Worm (Caenorhabditis elegans): ENCODE results near the gene M106.2.

The M106.2 gene

DNA sequence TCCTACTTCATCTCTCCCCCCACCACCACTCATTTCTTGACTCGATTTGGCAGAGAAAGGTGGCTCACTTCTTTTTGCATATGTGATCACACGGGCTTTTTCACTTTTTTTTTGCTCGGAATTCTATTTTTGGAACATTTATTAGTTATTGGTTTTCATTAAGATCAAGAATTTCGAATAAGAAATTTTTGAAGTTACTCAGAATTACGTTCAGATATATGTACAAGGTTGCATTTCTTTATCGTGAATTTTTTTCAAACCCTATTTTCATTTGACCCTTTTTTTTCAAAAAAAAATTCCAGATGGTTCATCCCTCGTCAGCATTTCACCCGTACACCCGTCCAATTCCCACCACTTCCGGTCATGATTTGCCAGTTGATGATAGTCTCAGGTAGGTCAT lies 44.4 kb downstream of the M106.2 start, which contains the start of gene ceh-62:
TSS of gene ceh-62 (plus strand) at position 301 of the 400 bp plus-strand sequence.
- TF ChIP-seq ztf-3 (GFP tag; optimal IDR thresholded peaks at IDR 0.05) (no peak), egl-44 (GFP tag; IDR thresholded peaks at IDR 0.05) (no peak), attf-6 (GFP tag; IDR thresholded peaks at IDR 0.05) (no peak), F52B5.7 (tag; optimal IDR thresholded peaks at IDR 0.05) (no peak), pbrm-1 (GFP tag; IDR thresholded peaks at IDR 0.05) (no peak), C17E4.6 (GFP tag; IDR thresholded peaks at IDR 0.05) (no peak), lsy-27 (tag; optimal IDR thresholded peaks at IDR 0.05; ENCODE audit: borderline replicate concordance, insufficient read depth) (no peak)

DNA sequence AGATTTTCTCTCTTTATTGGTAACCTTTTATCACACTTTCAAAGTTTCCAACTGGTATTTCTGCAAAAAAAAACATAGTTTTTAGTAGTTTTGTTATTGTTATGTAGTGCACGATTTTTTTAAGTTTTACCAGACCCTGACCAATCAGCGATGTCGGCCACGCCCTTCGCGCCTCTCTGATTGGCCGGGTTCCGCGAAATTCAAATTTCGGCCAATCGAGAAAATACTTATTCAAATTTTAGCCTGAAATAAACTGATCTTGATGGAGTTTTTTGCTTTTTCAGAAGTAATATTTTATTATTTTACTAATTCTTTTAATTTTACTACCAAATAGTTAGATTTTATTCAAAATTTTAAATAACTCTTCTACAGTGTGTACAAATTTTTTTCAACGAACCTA lies 44.9 kb downstream of the M106.2 start:
- TF ChIP-seq Y53F4B.3 (GFP tag; IDR thresholded peaks at IDR 0.05) (no peak), hsf-1 (GFP tag; IDR thresholded peaks at IDR 0.05) (no peak), tbp1 (GFP tag; optimal IDR thresholded peaks at IDR 0.05) (no peak), nfya-2 (GFP tag; IDR thresholded peaks at IDR 0.05) (no peak), lin-26 (GFP tag; IDR thresholded peaks at IDR 0.05) (no peak), ztf-25 (GFP tag; IDR thresholded peaks at IDR 0.05) (no peak), him-1 (tag; optimal IDR thresholded peaks at IDR 0.05) (no peak), hlh-26 (GFP tag; conservative IDR thresholded peaks at IDR 0.05) (no peak), mxl-1 (tag; optimal IDR thresholded peaks at IDR 0.05) (no peak), attf-6 (GFP tag; IDR thresholded peaks at IDR 0.05) (no peak), ztf-28 (GFP tag; IDR thresholded peaks at IDR 0.05) (no peak), hmg-1.2 (GFP tag; IDR thresholded peaks at IDR 0.05) (no peak), sptf-2 (GFP tag; optimal IDR thresholded peaks at IDR 0.05) (no peak)

DNA sequence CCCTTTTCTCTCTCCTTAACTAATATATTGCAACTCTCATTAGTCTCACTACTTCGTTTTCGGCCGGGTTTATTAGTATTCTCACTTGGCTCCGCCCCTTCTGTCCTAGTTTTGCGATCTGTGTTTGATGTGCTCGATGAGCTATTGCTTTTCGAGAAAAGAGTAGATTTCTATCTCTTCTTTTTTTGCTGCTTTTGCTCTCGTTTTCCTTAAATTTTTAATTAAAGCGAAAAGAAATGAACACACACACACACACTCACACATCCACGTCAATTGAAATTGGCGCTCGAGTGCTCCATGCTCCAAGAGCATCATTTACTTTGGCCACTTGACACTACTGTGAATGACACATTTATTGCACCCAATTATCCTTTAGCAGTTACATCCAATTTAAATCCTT lies 45.4 kb downstream of the M106.2 start:
- TF ChIP-seq somi-1 (GFP tag; optimal IDR thresholded peaks at IDR 0.05) (no peak), K12H6.12 (tag; optimal IDR thresholded peaks at IDR 0.05) (no peak), dpff-1 (tag; optimal IDR thresholded peaks at IDR 0.05) (no peak), F23B12.7 (tag; optimal IDR thresholded peaks at IDR 0.05; ENCODE audit: insufficient read depth) (no peak), zfh-2 (GFP tag; conservative IDR thresholded peaks at IDR 0.05) (no peak), cebp-2 (GFP tag; IDR thresholded peaks at IDR 0.05) (no peak), ztf-26 (tag; optimal IDR thresholded peaks at IDR 0.05) (no peak), lin-54 (GFP tag; optimal IDR thresholded peaks at IDR 0.05) (no peak), ZK185.1 (tag; optimal IDR thresholded peaks at IDR 0.05; ENCODE audit: poor library complexity, severe bottlenecking) (no peak), hsf-1 (GFP tag; IDR thresholded peaks at IDR 0.05) (no peak), lir-1 (GFP tag; conservative IDR thresholded peaks at IDR 0.05) (no peak), hmg-1.2 (GFP tag; IDR thresholded peaks at IDR 0.05) (no peak), F57C9.4 (tag; optimal IDR thresholded peaks at IDR 0.05) (no peak)

DNA sequence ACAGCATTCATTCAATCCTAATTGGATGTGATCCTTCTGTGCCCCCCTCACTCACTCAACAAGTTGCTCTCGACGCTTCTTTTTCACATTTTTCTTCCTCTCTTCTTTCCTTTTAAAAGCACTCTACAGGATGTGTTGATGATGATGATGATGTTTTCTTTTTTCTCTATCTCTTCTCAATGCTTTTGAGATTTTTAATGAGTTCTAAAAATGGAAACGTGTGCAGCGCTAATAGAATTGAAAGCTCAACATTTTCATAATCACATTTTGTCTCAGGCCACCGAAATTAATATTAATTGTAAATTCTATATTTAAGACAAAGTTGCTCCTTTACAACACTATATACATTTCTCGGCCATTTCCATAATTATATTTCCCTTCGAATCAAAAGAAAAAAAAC lies 49.6 kb downstream of the M106.2 start:
- TF ChIP-seq ceh-58 (GFP tag; IDR thresholded peaks at IDR 0.05) = no peak
- TF ChIP-seq dox-1 (GFP tag; IDR thresholded peaks at IDR 0.05) = no peak
- TF ChIP-seq chd-7 (tag; optimal IDR thresholded peaks at IDR 0.05) = no peak
- TF ChIP-seq ztf-3 (GFP tag; optimal IDR thresholded peaks at IDR 0.05) = no peak
- no peak for TF ChIP-seq pha-4 (tag; optimal IDR thresholded peaks at IDR 0.05)
- TF ChIP-seq nfya-2 (GFP tag; IDR thresholded peaks at IDR 0.05) = no peak
- no peak for TF ChIP-seq ccch-3 (GFP tag; optimal IDR thresholded peaks at IDR 0.05)
- no peak for TF ChIP-seq attf-3 (GFP tag; conservative IDR thresholded peaks at IDR 0.05)
- TF ChIP-seq ztf-6 (GFP tag; IDR thresholded peaks at IDR 0.05) = no peak
- no peak for TF ChIP-seq cebp-1 (GFP tag; IDR thresholded peaks at IDR 0.05)
- TF ChIP-seq cebp-1 (tag; optimal IDR thresholded peaks at IDR 0.05) = no peak
- TF ChIP-seq rpc-1 (optimal IDR thresholded peaks at IDR 0.05) = no peak
- TF ChIP-seq rpc-1 (tag; optimal IDR thresholded peaks at IDR 0.05) = no peak
- TF ChIP-seq lin-26 (GFP tag; IDR thresholded peaks at IDR 0.05) = no peak
- no peak for TF ChIP-seq hmg-1.2 (GFP tag; IDR thresholded peaks at IDR 0.05)

Data from whole organism, young adult.